Fruit fly (Drosophila melanogaster) whole organism, embryonic: Measurements from ENCODE around the gene cno.

Source experiments
- CG11695 ChIP-seq: fragments of 200-800 bp; sonication (Bioruptor generic); IDR thresholded peaks from 3 replicates; pipeline ENCODE4 v1.3.6; 2022; ENCODE audit warnings: missing biosample characterization, missing genetic modification characterization
- CG2678 ChIP-seq: fragments of 200-800 bp; sonication (Bioruptor generic); optimal IDR thresholded peaks from 3 replicates; lab custom pipeline; 2019; ENCODE audit warnings: missing biosample characterization, mild to moderate bottlenecking, missing genetic modification characterization, moderate library complexity
- CG7786 ChIP-seq: fragments of 200-800 bp; sonication (Bioruptor generic); optimal IDR thresholded peaks from 2 replicates; lab custom pipeline; 2016; ENCODE audit warnings: missing biosample characterization, missing genetic modification characterization
- CG8924 ChIP-seq: fragments of 200-800 bp; optimal IDR thresholded peaks from 3 replicates; lab custom pipeline; 2019; ENCODE audit warnings: missing biosample characterization, mild to moderate bottlenecking, missing genetic modification characterization, moderate library complexity
- gfzf ChIP-seq: fragments of 200-800 bp; sonication (Bioruptor generic); optimal IDR thresholded peaks from 2 replicates; lab custom pipeline; 2016; ENCODE audit warnings: missing biosample characterization, mild to moderate bottlenecking, missing genetic modification characterization, moderate library complexity

DNA sequence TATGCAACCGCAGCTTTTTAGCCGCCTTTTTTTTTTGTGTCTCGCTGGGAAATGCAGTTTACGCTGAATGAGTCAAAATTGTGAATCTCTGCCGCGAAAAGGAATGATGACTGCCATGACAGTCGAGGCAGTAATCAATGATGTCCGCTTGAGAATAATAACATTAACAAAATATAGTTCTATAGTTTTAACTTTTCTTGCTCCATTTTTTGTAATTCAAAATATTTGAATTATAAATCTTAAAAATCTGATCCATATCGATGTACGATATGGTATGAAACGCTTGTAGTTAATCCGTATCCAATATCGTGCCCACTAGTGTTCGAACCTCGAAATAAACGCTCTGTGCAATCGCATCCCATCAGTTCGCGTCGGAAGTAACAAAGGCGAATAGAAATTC, 29.4 kb downstream of the cno start:
- TF ChIP-seq CG11695 (GFP tag; lab: Robert Waterston, UW) (no peak), gfzf (GFP tag; lab: Kevin White, UChicago) (no peak), CG8924 (tag; lab: Kevin White, UChicago) (no peak), CG2678 (tag; lab: Kevin White, UChicago) (no peak), CG7786 (GFP tag; lab: Kevin White, UChicago) (no peak)
